Worm (Caenorhabditis elegans): ENCODE data around the gene siah-1.

The siah-1 gene

DNA sequence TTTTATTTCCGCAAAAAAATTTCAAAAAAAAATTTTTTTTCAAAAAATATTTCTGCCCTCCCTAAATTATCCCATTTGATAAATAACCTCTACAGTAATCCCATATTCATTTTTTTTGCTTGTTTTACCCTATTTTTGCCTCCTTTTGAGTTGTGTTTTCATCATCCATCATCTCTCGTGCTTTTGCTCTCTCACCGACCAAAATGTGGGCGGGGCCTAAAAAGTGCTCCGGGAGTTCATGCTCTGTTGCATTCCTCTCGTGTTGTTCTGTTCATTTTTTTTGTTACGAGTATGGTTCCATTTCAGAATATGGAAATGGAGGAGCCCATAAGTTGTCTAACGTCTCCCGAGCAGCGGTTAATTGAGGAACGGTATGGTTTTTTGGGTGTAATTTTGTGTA is 34.6 kb upstream of the siah-1 start, which contains the start of gene Y37E11AL.1:
TSS of gene Y37E11AL.1 (plus strand) at position 301 of the 400 bp plus-strand sequence.
- TF ChIP-seq mxl-3 (GFP tag; optimal IDR thresholded peaks at IDR 0.05) (no peak), aha-1 (tag) (peak; percentile 34)

DNA sequence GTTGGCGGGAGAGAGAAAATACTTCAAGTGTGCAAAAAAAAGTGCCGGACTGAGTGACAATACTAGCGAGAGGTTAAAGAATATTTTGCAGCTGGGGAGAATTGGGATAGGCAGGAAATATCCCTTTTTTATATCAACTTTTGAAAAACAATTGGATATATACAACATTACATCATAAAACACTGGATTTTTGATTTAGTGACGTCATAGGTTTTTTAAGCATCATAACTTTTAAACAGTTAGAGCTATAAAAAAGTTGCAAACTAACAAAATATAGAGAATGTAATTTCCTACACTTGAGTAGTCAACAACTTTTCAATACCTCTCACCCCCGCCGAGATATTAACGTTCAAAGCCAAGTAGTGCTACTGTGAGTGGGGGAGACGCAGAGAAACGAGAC is 33.1 kb upstream of the siah-1 start:
- no peak for TF ChIP-seq nhr-102 (tag; optimal IDR thresholded peaks at IDR 0.05)
- TF ChIP-seq pqm-1 (tag; optimal IDR thresholded peaks at IDR 0.05): no peak
- TF ChIP-seq F26F4.8 (GFP tag; conservative IDR thresholded peaks at IDR 0.05): no peak
- TF ChIP-seq nhr-11 (tag; optimal IDR thresholded peaks at IDR 0.05): no peak
- no peak for TF ChIP-seq attf-4 (tag; optimal IDR thresholded peaks at IDR 0.05)
- TF ChIP-seq ZK337.2 (GFP tag; IDR thresholded peaks at IDR 0.05): no peak
- TF ChIP-seq nhr-48 (tag; optimal IDR thresholded peaks at IDR 0.05): no peak
- no peak for TF ChIP-seq arid-1 (GFP tag; conservative IDR thresholded peaks at IDR 0.05)
- TF ChIP-seq daf-12 (tag; optimal IDR thresholded peaks at IDR 0.05): no peak
- no peak for TF ChIP-seq lin-38 (GFP tag; IDR thresholded peaks at IDR 0.05)
- TF ChIP-seq nhr-25 (tag; optimal IDR thresholded peaks at IDR 0.05; ENCODE audit: borderline replicate concordance, insufficient read depth): no peak

DNA sequence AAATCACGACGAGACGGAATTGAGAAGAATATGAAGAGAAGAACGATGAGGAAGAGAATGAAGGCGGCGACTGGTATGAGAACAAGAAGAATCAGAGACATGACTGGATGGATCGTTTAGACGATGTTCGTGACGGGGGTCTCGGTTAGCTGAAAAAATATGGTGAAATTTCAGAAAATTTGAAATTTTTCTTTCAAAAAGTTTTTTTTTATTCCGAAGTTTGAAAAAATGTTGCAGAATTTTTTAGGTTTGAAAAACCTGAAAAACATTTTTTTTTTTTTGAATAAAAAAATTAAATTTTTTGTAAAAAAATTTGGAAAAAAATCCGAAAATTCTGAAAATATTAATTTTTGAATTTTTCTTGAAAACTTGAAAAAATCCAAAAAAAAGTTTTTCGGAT is 24.8 kb upstream of the siah-1 start, which contains the start of gene Y37E11AM.3:
TSS of gene Y37E11AM.3 (minus strand) at position 101 of the 400 bp plus-strand sequence.
- TF ChIP-seq F49E8.2 (tag; optimal IDR thresholded peaks at IDR 0.05; ENCODE audit: borderline replicate concordance): no peak
- no peak for TF ChIP-seq zip-2 (tag; optimal IDR thresholded peaks at IDR 0.05)
- TF ChIP-seq nhr-11 (tag; optimal IDR thresholded peaks at IDR 0.05): no peak
- no peak for TF ChIP-seq nhr-48 (tag; optimal IDR thresholded peaks at IDR 0.05)
- TF ChIP-seq lim-7 (GFP tag; IDR thresholded peaks at IDR 0.05): no peak
- no peak for TF ChIP-seq skn-1 (tag; optimal IDR thresholded peaks at IDR 0.05)
- TF ChIP-seq dmd-6 (GFP tag; IDR thresholded peaks at IDR 0.05): no peak
- TF ChIP-seq fkh-10 (GFP tag; optimal IDR thresholded peaks at IDR 0.05): no peak
- no peak for TF ChIP-seq zip-11 (GFP tag; IDR thresholded peaks at IDR 0.05)
- TF ChIP-seq ces-1 (GFP tag; optimal IDR thresholded peaks at IDR 0.05): no peak
- no peak for TF ChIP-seq tra-1 (GFP tag; IDR thresholded peaks at IDR 0.05)
- no peak for TF ChIP-seq hlh-30 (tag; optimal IDR thresholded peaks at IDR 0.05; ENCODE audit: insufficient read depth)
- TF ChIP-seq jun-1 (tag; optimal IDR thresholded peaks at IDR 0.05): no peak
- no peak for TF ChIP-seq ZK337.2 (GFP tag; IDR thresholded peaks at IDR 0.05)
- no peak for TF ChIP-seq rbr-2 (tag; optimal IDR thresholded peaks at IDR 0.05)
- no peak for TF ChIP-seq cey-2 (tag; optimal IDR thresholded peaks at IDR 0.05; ENCODE audit: borderline replicate concordance, insufficient read depth)
- no peak for TF ChIP-seq set-16 (GFP tag; IDR thresholded peaks at IDR 0.05)
- no peak for TF ChIP-seq nhr-28 (tag; optimal IDR thresholded peaks at IDR 0.05)
- no peak for TF ChIP-seq daf-8 (GFP tag; IDR thresholded peaks at IDR 0.05)
- TF ChIP-seq nhr-42 (GFP tag; IDR thresholded peaks at IDR 0.05): no peak

DNA sequence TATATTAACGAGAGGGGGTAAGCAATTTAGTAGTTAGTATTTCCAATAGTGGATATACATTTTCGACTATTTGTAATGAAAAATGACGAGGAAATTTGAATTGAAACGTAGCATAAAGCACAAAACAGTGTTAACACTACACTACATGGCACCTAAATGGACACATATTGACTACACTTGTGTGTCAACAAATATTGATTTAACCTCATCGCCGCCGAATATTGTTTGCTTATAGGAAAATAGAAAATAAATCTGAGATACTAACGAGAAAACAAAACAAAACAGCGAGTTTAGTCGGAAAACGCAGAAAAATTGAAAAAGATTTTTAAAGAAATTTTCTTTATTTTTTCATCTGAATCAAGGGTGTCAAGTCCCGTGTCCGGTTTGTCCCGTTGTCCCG is 23.2 kb upstream of the siah-1 start:
- TF ChIP-seq nhr-28 (tag; optimal IDR thresholded peaks at IDR 0.05): peak; percentile 30
- TF ChIP-seq nhr-25 (tag; optimal IDR thresholded peaks at IDR 0.05; ENCODE audit: borderline replicate concordance, insufficient read depth): no peak
- no peak for TF ChIP-seq pha-4 (GFP tag; IDR thresholded peaks at IDR 0.05)
- TF ChIP-seq pha-4 (tag; optimal IDR thresholded peaks at IDR 0.05): no peak
- TF ChIP-seq daf-16 (GFP tag; optimal IDR thresholded peaks at IDR 0.05): no peak
- TF ChIP-seq daf-16 (tag; optimal IDR thresholded peaks at IDR 0.05): peak; percentile 34

DNA sequence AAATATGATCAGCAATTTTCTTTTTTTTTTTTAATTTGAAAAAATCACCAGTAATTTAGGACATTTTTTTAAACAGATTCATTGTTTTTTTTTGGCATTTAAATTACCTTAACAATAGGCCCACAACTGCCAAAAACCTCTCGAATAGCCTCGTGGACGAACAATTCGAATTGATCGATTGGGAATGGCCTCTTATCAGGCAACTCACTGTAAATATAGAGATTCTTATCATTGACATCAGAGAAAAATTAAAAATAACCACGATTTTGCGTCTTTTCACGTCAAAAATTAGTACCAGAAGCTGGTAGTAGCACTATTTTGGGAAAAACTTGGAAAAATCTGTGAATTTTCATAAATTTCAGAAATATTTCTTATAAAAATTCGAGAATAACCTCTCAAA is 21.9 kb upstream of the siah-1 start:
- 0 out of 2 replicates have a peak, but pooled peaks have one; percentile 15 for TF ChIP-seq dmd-6 (GFP tag; IDR thresholded peaks at IDR 0.05)
- no peak for TF ChIP-seq mep-1 (tag; optimal IDR thresholded peaks at IDR 0.05)
- no peak for TF ChIP-seq daf-19 (GFP tag; conservative IDR thresholded peaks at IDR 0.05)
- no peak for TF ChIP-seq T20F7.1 (GFP tag; optimal IDR thresholded peaks at IDR 0.05)
- TF ChIP-seq nhr-102 (tag; optimal IDR thresholded peaks at IDR 0.05): no peak
- TF ChIP-seq nhr-28 (tag; optimal IDR thresholded peaks at IDR 0.05): peak; percentile 16
- TF ChIP-seq Y5F2A.4 (GFP tag; optimal IDR thresholded peaks at IDR 0.05): no peak
- TF ChIP-seq dve-1 (tag; optimal IDR thresholded peaks at IDR 0.05; ENCODE audit: insufficient read depth): peak; percentile 32
- TF ChIP-seq daf-16 (GFP tag; optimal IDR thresholded peaks at IDR 0.05): no peak
- TF ChIP-seq daf-16 (tag; optimal IDR thresholded peaks at IDR 0.05): peak; percentile 57
- TF ChIP-seq pqm-1 (tag; optimal IDR thresholded peaks at IDR 0.05): peak; percentile 20
- TF ChIP-seq sdz-12 (GFP tag; optimal IDR thresholded peaks at IDR 0.05): no peak

Data from whole organism, L4 larva.